Fruit fly (Drosophila melanogaster) whole organism, embryonic: ENCODE measurements around the gene baf.
A peak's percentile ranks its signal among the peaks of the same experiment; 100 is the strongest.

Experiments used
- Atf-2 ChIP-seq: fragments of 200-800 bp; sonication (Bioruptor generic); optimal IDR thresholded peaks from 2 replicates; lab custom pipeline; 2016; ENCODE audit warnings: missing biosample characterization, missing genetic modification characterization
- CG13624 ChIP-seq: fragments of 200-800 bp; sonication (Bioruptor generic); optimal IDR thresholded peaks from 2 replicates; lab custom pipeline; 2016; ENCODE audit warnings: missing biosample characterization, missing genetic modification characterization
- CG15269 ChIP-seq: fragments of 200-800 bp; sonication (Bioruptor generic); optimal IDR thresholded peaks from 2 replicates; lab custom pipeline; 2018; ENCODE audit warnings: missing biosample characterization, mild to moderate bottlenecking, missing genetic modification characterization, moderate library complexity
- CG15514 ChIP-seq: fragments of 200-800 bp; sonication (Bioruptor generic); optimal IDR thresholded peaks from 3 replicates; lab custom pipeline; 2017; ENCODE audit warnings: missing biosample characterization, missing genetic modification characterization, mild to moderate bottlenecking, moderate library complexity, missing genetic modification reagents
- CG18011 ChIP-seq: fragments of 200-800 bp; sonication (Bioruptor generic); optimal IDR thresholded peaks from 2 replicates; lab custom pipeline; 2017; ENCODE audit warnings: missing biosample characterization, missing genetic modification characterization, mild to moderate bottlenecking, moderate library complexity, missing genotype
- CG2678 ChIP-seq: fragments of 200-800 bp; sonication (Bioruptor generic); optimal IDR thresholded peaks from 3 replicates; lab custom pipeline; 2019; ENCODE audit warnings: missing biosample characterization, mild to moderate bottlenecking, missing genetic modification characterization, moderate library complexity
- CG2712 ChIP-seq: fragments of 200-800 bp; optimal IDR thresholded peaks from 3 replicates; lab custom pipeline; 2019; ENCODE audit warnings: missing biosample characterization, mild to moderate bottlenecking, missing genetic modification characterization, moderate library complexity
- CG30431 ChIP-seq: fragments of 200-800 bp; sonication (Bioruptor generic); optimal IDR thresholded peaks from 2 replicates; lab custom pipeline; 2017; ENCODE audit warnings: missing biosample characterization, missing genetic modification characterization
- CG3847 ChIP-seq: fragments of 200-800 bp; sonication (Bioruptor generic); IDR thresholded peaks from 2 replicates; pipeline ENCODE4 v1.3.6; 2022; ENCODE audit warnings: missing biosample characterization, missing genetic modification characterization
- CG43689 ChIP-seq: fragments of 200-800 bp; sonication (Bioruptor generic); IDR thresholded peaks from 2 replicates; pipeline ENCODE4 v1.3.6; 2022; ENCODE audit warnings: missing biosample characterization, missing genetic modification characterization
- CG5245 ChIP-seq: fragments of 200-800 bp; sonication (Bioruptor generic); optimal IDR thresholded peaks from 3 replicates; lab custom pipeline; 2016; ENCODE audit warnings: missing biosample characterization, missing genetic modification characterization
- CG6254 ChIP-seq: fragments of 200-800 bp; sonication (Bioruptor generic); optimal IDR thresholded peaks from 3 replicates; lab custom pipeline; 2017; ENCODE audit warnings: mild to moderate bottlenecking, missing biosample characterization, missing genetic modification reagents, missing genetic modification characterization
- CG8290 ChIP-seq, 3 experiments: fragments of 200-800 bp; sonication (Bioruptor generic); optimal IDR thresholded peaks; 2 replicates each; lab custom pipeline; 2016 to 2019; ENCODE audit warnings: missing biosample characterization in 3 of 3, missing genetic modification characterization in 3 of 3, mild to moderate bottlenecking in 2 of 3, moderate library complexity in 1 of 3
- CG8388 ChIP-seq: fragments of 200-800 bp; sonication (Bioruptor generic); optimal IDR thresholded peaks from 2 replicates; lab custom pipeline; 2019; ENCODE audit warnings: missing biosample characterization, mild to moderate bottlenecking, missing genetic modification characterization, moderate library complexity
- Dfd ChIP-seq, 2 experiments: fragments of >200 bp; optimal IDR thresholded peaks; 2 replicates each; lab custom pipeline; 2017; ENCODE audit warnings: missing biosample characterization in 2 of 2, missing genetic modification characterization in 2 of 2
- Dref ChIP-seq: fragments of 200-800 bp; sonication (Bioruptor generic); IDR thresholded peaks from 2 replicates; pipeline ENCODE4 v1.3.6; 2022; ENCODE audit warnings: missing biosample characterization, missing genetic modification characterization
- Fer1 ChIP-seq: fragments of 200-800 bp; sonication (Bioruptor generic); optimal IDR thresholded peaks from 2 replicates; lab custom pipeline; 2017; ENCODE audit warnings: missing biosample characterization, mild to moderate bottlenecking, missing genetic modification characterization
- HLH4C ChIP-seq: fragments of 200-800 bp; sonication (Bioruptor generic); IDR thresholded peaks from 3 replicates; pipeline ENCODE4 v1.3.6; 2022; ENCODE audit warnings: missing biosample characterization, missing genetic modification characterization; ENCODE audit not compliant: partially characterized antibody
- Hmr ChIP-seq: fragments of 200-800 bp; sonication (Bioruptor generic); optimal IDR thresholded peaks from 3 replicates; lab custom pipeline; 2017; ENCODE audit warnings: mild to moderate bottlenecking, missing biosample characterization, missing genetic modification reagents, missing genetic modification characterization
- Nf-YB ChIP-seq: fragments of 200-800 bp; sonication (Bioruptor generic); optimal IDR thresholded peaks from 3 replicates; lab custom pipeline; 2019; ENCODE audit warnings: missing biosample characterization, mild to moderate bottlenecking, missing genetic modification characterization, moderate library complexity
- Oaz ChIP-seq: fragments of 200-800 bp; sonication (Bioruptor generic); IDR thresholded peaks from 2 replicates; pipeline ENCODE4 v1.3.6; 2022; ENCODE audit warnings: missing biosample characterization, missing genetic modification characterization
- PHDP ChIP-seq: fragments of 200-800 bp; sonication (Bioruptor generic); optimal IDR thresholded peaks from 3 replicates; lab custom pipeline; 2018; ENCODE audit warnings: missing biosample characterization, mild to moderate bottlenecking, missing genetic modification characterization, moderate library complexity
- Sox100B ChIP-seq: fragments of 200-800 bp; sonication (Bioruptor generic); optimal IDR thresholded peaks from 3 replicates; lab custom pipeline; 2018; ENCODE audit warnings: missing biosample characterization, mild to moderate bottlenecking, missing genetic modification characterization
- Sry-β ChIP-seq: fragments of 200-800 bp; sonication (Bioruptor generic); optimal IDR thresholded peaks from 2 replicates; lab custom pipeline; 2018; ENCODE audit warnings: missing biosample characterization, mild to moderate bottlenecking, missing genetic modification characterization, moderate library complexity
- Vsx1 ChIP-seq: fragments of 200-800 bp; sonication (Bioruptor generic); optimal IDR thresholded peaks from 2 replicates; lab custom pipeline; 2017; ENCODE audit warnings: missing biosample characterization, mild to moderate bottlenecking, missing genetic modification characterization, missing genetic modification reagents
- amos ChIP-seq: fragments of 200-800 bp; sonication (Bioruptor generic); IDR thresholded peaks from 2 replicates; pipeline ENCODE4 v1.3.6; 2022; ENCODE audit warnings: missing biosample characterization, missing genetic modification characterization; ENCODE audit not compliant: partially characterized antibody
- caup ChIP-seq: fragments of 200-800 bp; sonication (Bioruptor generic); optimal IDR thresholded peaks from 3 replicates; lab custom pipeline; 2017; ENCODE audit warnings: missing biosample characterization, mild to moderate bottlenecking, missing genetic modification characterization, moderate library complexity; ENCODE audit not compliant: severe bottlenecking
- dati ChIP-seq: fragments of 200-800 bp; sonication (Bioruptor generic); IDR thresholded peaks from 2 replicates; pipeline ENCODE4 v1.3.6; 2022; ENCODE audit warnings: missing biosample characterization, missing genetic modification characterization
- dm ChIP-seq: fragments of 200-800 bp; sonication (Bioruptor generic); optimal IDR thresholded peaks from 3 replicates; lab custom pipeline; 2016; ENCODE audit warnings: missing biosample characterization, missing genetic modification characterization
- esg ChIP-seq: fragments of 200-800 bp; sonication (Bioruptor generic); conservative IDR thresholded peaks from 2 replicates; pipeline ENCODE4 v1.3.6; 2022; ENCODE audit warnings: missing biosample characterization, missing genetic modification characterization
- ewg ChIP-seq: fragments of 200-800 bp; sonication (Bioruptor generic); optimal IDR thresholded peaks from 3 replicates; lab custom pipeline; 2017; ENCODE audit warnings: mild to moderate bottlenecking, missing biosample characterization, missing genetic modification reagents, missing genetic modification characterization
- exex ChIP-seq: fragments of 200-800 bp; sonication (Bioruptor generic); optimal IDR thresholded peaks from 4 replicates; lab custom pipeline; 2018; ENCODE audit warnings: missing biosample characterization, mild to moderate bottlenecking, missing genetic modification characterization, moderate library complexity
- ham ChIP-seq: fragments of 200-800 bp; sonication (Bioruptor generic); IDR thresholded peaks from 2 replicates; pipeline ENCODE4 v1.3.6; 2022; ENCODE audit warnings: missing biosample characterization, missing genetic modification characterization
- hb ChIP-seq: fragments of 200-800 bp; sonication (Bioruptor generic); IDR thresholded peaks from 3 replicates; pipeline ENCODE4 v1.3.6; 2022; ENCODE audit warnings: missing biosample characterization, missing genetic modification characterization; ENCODE audit not compliant: partially characterized antibody
- jing ChIP-seq: fragments of 200-800 bp; sonication (Bioruptor generic); optimal IDR thresholded peaks from 2 replicates; lab custom pipeline; 2018; ENCODE audit warnings: missing biosample characterization, mild to moderate bottlenecking, missing genetic modification characterization
- lbe ChIP-seq: fragments of 200-800 bp; sonication (Bioruptor generic); optimal IDR thresholded peaks from 2 replicates; lab custom pipeline; 2016; ENCODE audit warnings: missing biosample characterization, mild to moderate bottlenecking, missing genetic modification characterization
- nerfin-1 ChIP-seq: fragments of 200-800 bp; sonication (Bioruptor generic); optimal IDR thresholded peaks from 3 replicates; lab custom pipeline; 2019; ENCODE audit warnings: missing biosample characterization, mild to moderate bottlenecking, missing genetic modification characterization, moderate library complexity
- nom ChIP-seq: fragments of 200-800 bp; sonication (Bioruptor generic); optimal IDR thresholded peaks from 2 replicates; lab custom pipeline; 2017; ENCODE audit warnings: missing biosample characterization, missing genetic modification characterization, mild to moderate bottlenecking, moderate library complexity, missing genetic modification reagents
- pho ChIP-seq: fragments of 200-800 bp; sonication (Bioruptor generic); optimal IDR thresholded peaks from 2 replicates; lab custom pipeline; 2016; ENCODE audit warnings: missing biosample characterization, missing genetic modification characterization
- scrt ChIP-seq: fragments of 200-800 bp; sonication (Bioruptor generic); optimal IDR thresholded peaks from 2 replicates; lab custom pipeline; 2018; ENCODE audit warnings: missing biosample characterization, mild to moderate bottlenecking, missing genetic modification characterization, moderate library complexity
- tap ChIP-seq: fragments of 200-800 bp; optimal IDR thresholded peaks from 3 replicates; lab custom pipeline; 2019; ENCODE audit warnings: missing biosample characterization, mild to moderate bottlenecking, missing genetic modification characterization, moderate library complexity
- tin ChIP-seq: fragments of 200-800 bp; sonication (Bioruptor generic); optimal IDR thresholded peaks from 3 replicates; lab custom pipeline; 2016; ENCODE audit warnings: missing biosample characterization, missing genetic modification characterization
- unc-4 ChIP-seq: fragments of 200-800 bp; sonication (Bioruptor generic); IDR thresholded peaks from 2 replicates; pipeline ENCODE4 v1.3.6; 2022; ENCODE audit warnings: missing biosample characterization, missing genetic modification characterization; ENCODE audit not compliant: partially characterized antibody
- vvl ChIP-seq: fragments of 200-800 bp; sonication (Bioruptor generic); IDR thresholded peaks from 2 replicates; pipeline ENCODE4 v1.3.6; 2022; ENCODE audit warnings: missing biosample characterization, missing genetic modification characterization
- zen ChIP-seq: fragments of 200-800 bp; sonication (Bioruptor generic); optimal IDR thresholded peaks from 3 replicates; lab custom pipeline; 2018; ENCODE audit warnings: missing biosample characterization, mild to moderate bottlenecking, missing genetic modification characterization, moderate library complexity
- zf30C ChIP-seq: fragments of 200-800 bp; sonication (Bioruptor generic); optimal IDR thresholded peaks from 3 replicates; lab custom pipeline; 2018; ENCODE audit warnings: missing biosample characterization, mild to moderate bottlenecking, missing genetic modification characterization

The baf gene

dm6 chr2L:7993984-7994854, 35.0 kb upstream of the baf start, which contains the start of gene pes (continued):
- TF ChIP-seq ham (GFP tag; lab: Robert Waterston, UW) (no peak), amos (GFP tag; lab: Robert Waterston, UW) (no peak; the same call in 1 of the 2 replicates), unc-4 (0 out of 2 replicates have a peak, but pooled peaks have one; percentile 31), Atf-2 (GFP tag; lab: Kevin White, UChicago) (peak; percentile 86), scrt (GFP tag; lab: Kevin White, UChicago) (peak; percentile 93), lbe (peak; percentile 95), vvl (peak; percentile 66), dati (GFP tag; lab: Robert Waterston, UW) (peak; percentile 41; the same call in 1 of the 2 replicates), tap (tag; lab: Kevin White, UChicago) (peak; percentile 57), Dfd (GFP tag; optimal IDR thresholded peaks at IDR 0.05; lab: Kevin White, UChicago) (no peak), zf30C (GFP tag; lab: Kevin White, UChicago) (peak; percentile 15), zen (tag; lab: Kevin White, UChicago) (peak; percentile 91), ewg (GFP tag; lab: Kevin White, UChicago) (peak; percentile 77), Hmr (GFP tag; lab: Kevin White, UChicago) (peak; percentile 16), jing (GFP tag; lab: Kevin White, UChicago) (peak; percentile 84), CG18011 (GFP tag; lab: Kevin White, UChicago) (no peak), hb (GFP tag; lab: Robert Waterston, UW) (no peak), CG13624 (peak; percentile 90), Fer1 (GFP tag; lab: Kevin White, UChicago) (peak; percentile 97), Sox100B (GFP tag; lab: Kevin White, UChicago) (peak; percentile 93), CG43689 (GFP tag; lab: Robert Waterston, UW) (no peak), CG8290 (GFP tag; optimal IDR thresholded peaks at IDR 0.05; lab: Kevin White, UChicago) (peak; percentile 79), CG8290 (tag; optimal IDR thresholded peaks at IDR 0.05; lab: Kevin White, UChicago) (peak; percentile 62 to 69), CG5245 (GFP tag; lab: Kevin White, UChicago) (peak; percentile 90), PHDP (tag; lab: Kevin White, UChicago) (peak; percentile 4), dm (peak; percentile 28), esg (GFP tag; lab: Robert Waterston, UW) (peak; percentile 76), CG15269 (tag; lab: Kevin White, UChicago) (peak; percentile 29), Sry-β (GFP tag; lab: Kevin White, UChicago) (peak; percentile 40), CG2678 (tag; lab: Kevin White, UChicago) (peak; percentile 97), tin (GFP tag; lab: Kevin White, UChicago) (peak; percentile 91), CG3847 (GFP tag; lab: Robert Waterston, UW) (peak; percentile 90), CG8388 (GFP tag; lab: Kevin White, UChicago) (no peak), CG15514 (GFP tag; lab: Kevin White, UChicago) (peak; percentile 83), nerfin-1 (tag; lab: Kevin White, UChicago) (peak; percentile 90), Oaz (GFP tag; lab: Robert Waterston, UW) (peak; percentile 81), Nf-YB (no peak), Vsx1 (GFP tag; lab: Kevin White, UChicago) (no peak), caup (peak; percentile 92), CG30431 (peak; percentile 83), Dref (no peak), nom (peak; percentile 91), exex (peak; percentile 90), CG6254 (GFP tag; lab: Kevin White, UChicago) (peak; percentile 86), pho (GFP tag; lab: Kevin White, UChicago) (peak; percentile 82), CG2712 (tag; lab: Kevin White, UChicago) (peak; percentile 89), HLH4C (GFP tag; lab: Robert Waterston, UW) (peak; percentile 48; the same call in 1 of the 3 replicates)
